Fruit fly (Drosophila melanogaster): ENCODE measurements around the gene Cip4.

- TF ChIP-seq dac (GFP tag; optimal IDR thresholded peaks at IDR 0.05) (no peak), CG4318 (GFP tag; optimal IDR thresholded peaks at IDR 0.05) (no peak)
Observed at dm6 chr3L:4356986-4357385, 6.9 kb downstream of the Cip4 start.

All from whole organism, prepupa.